Worm (Caenorhabditis elegans) whole organism, L4 larva: ENCODE data around the gene ZK673.1.

Experiments used
- ama-1 ChIP-seq: fragments of 150-350 bp; optimal IDR thresholded peaks from 2 replicates; lab custom pipeline; 2014; ENCODE audit warnings: inconsistent platforms, mixed read lengths
- ces-1 ChIP-seq: fragments of 150-350 bp; sonication (generic microtip); optimal IDR thresholded peaks from 4 replicates; lab custom pipeline; 2014; ENCODE audit warnings: missing biosample characterization, missing genetic modification reagents, missing genetic modification characterization
- egl-27 ChIP-seq: sonication (generic microtip); optimal IDR thresholded peaks from 3 replicates; lab custom pipeline; 2017; ENCODE audit warnings: missing biosample characterization, missing genetic modification reagents, missing genetic modification characterization
- fkh-10 ChIP-seq: fragments of 150-350 bp; optimal IDR thresholded peaks from 2 replicates; lab custom pipeline; 2014; ENCODE audit warnings: missing biosample characterization, missing genetic modification reagents, missing genetic modification characterization
- jun-1 ChIP-seq: fragments of 150-350 bp; optimal IDR thresholded peaks from 2 replicates; lab custom pipeline; 2014; ENCODE audit warnings: missing biosample characterization, missing genetic modification reagents, missing genetic modification characterization
- madf-5 ChIP-seq, 2 experiments: fragments of 200-800 bp; sonication (Bioruptor generic); IDR thresholded peaks; 2 replicates each; pipeline ENCODE4 v1.3.6; 2022; ENCODE audit warnings: missing compliant biosample characterization in 2 of 2, missing genetic modification characterization in 2 of 2
- mdl-1 ChIP-seq, 2 experiments: fragments of 150-350 bp in 1 of 2; sonication (generic microtip) in 1 of 2; optimal IDR thresholded peaks; 2 replicates each; lab custom pipeline; 2014 to 2017; ENCODE audit warnings: missing biosample characterization in 2 of 2, missing genetic modification characterization in 2 of 2
- nhr-77 ChIP-seq: fragments of 150-350 bp; optimal IDR thresholded peaks from 2 replicates; lab custom pipeline; 2014; ENCODE audit warnings: missing biosample characterization, missing genetic modification characterization
- pqm-1 ChIP-seq: sonication (generic microtip); optimal IDR thresholded peaks from 2 replicates; lab custom pipeline; 2017; ENCODE audit warnings: missing biosample characterization, missing genetic modification characterization
- ztf-11 ChIP-seq: fragments of 150-350 bp; optimal IDR thresholded peaks from 2 replicates; lab custom pipeline; 2014; ENCODE audit warnings: missing biosample characterization, missing genetic modification characterization

DNA sequence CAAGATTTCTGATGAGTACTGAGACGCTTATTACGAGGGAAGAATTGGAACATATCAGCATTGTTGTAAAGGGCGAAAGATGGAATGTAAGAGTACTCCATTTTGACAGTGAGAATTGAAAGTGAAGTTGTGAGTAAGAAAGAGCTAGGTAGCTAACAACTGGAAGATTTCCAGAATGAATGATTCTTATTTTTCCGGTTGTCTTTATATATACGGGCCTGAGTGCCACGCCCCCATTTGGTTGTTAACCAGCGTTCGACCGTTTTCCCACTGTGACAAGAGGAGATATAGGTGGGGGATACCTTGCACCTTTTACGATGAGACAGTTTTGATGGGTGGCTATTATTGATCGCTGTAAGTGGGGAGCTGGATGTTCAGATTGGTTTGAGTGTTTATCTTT is 28.3 kb downstream of the ZK673.1 start, which contains the start of gene ZK666.1:
- TF ChIP-seq ztf-11 (no peak), ces-1 (GFP tag; lab: Kevin White, UChicago) (no peak), egl-27 (tag; lab: Kevin White, UChicago) (no peak), ama-1 (lab: Kevin White, UChicago) (no peak), fkh-10 (no peak), jun-1 (tag; lab: Kevin White, UChicago) (no peak), madf-5 (GFP tag; IDR thresholded peaks at IDR 0.05; lab: Robert Waterston, UW) (no peak), mdl-1 (tag; optimal IDR thresholded peaks at IDR 0.05; lab: Kevin White, UChicago) (no peak), pqm-1 (tag; lab: Kevin White, UChicago) (no peak), nhr-77 (tag; lab: Kevin White, UChicago) (no peak)
